Worm (Caenorhabditis elegans) whole organism, L1 larva: Measurements from ENCODE around the gene srz-19.

Experiments
- C04F5.9 ChIP-seq: sonication (generic microtip); optimal IDR thresholded peaks from 2 replicates; lab custom pipeline; 2016; ENCODE audit warnings: missing genetic modification characterization, missing compliant biosample characterization
- C34B4.2 ChIP-seq: sonication (generic microtip); optimal IDR thresholded peaks from 2 replicates; lab custom pipeline; 2017; ENCODE audit warnings: mild to moderate bottlenecking, missing genetic modification characterization, missing compliant biosample characterization
- F16B12.6 ChIP-seq: fragments of 150-350 bp; optimal IDR thresholded peaks from 2 replicates; lab custom pipeline; 2014; ENCODE audit warnings: missing biosample characterization, missing genetic modification characterization
- Y116A8C.19 ChIP-seq: sonication (generic microtip); optimal IDR thresholded peaks from 2 replicates; lab custom pipeline; 2016; ENCODE audit warnings: missing compliant biosample characterization, missing genetic modification characterization, borderline replicate concordance
- aly-2 ChIP-seq: fragments of 150-350 bp; optimal IDR thresholded peaks from 2 replicates; lab custom pipeline; 2014; ENCODE audit warnings: missing biosample characterization, missing genetic modification characterization
- ceh-8 ChIP-seq: fragments of 200-800 bp; sonication (Bioruptor generic); optimal IDR thresholded peaks from 2 replicates; lab custom pipeline; 2018; ENCODE audit warnings: mild to moderate bottlenecking, missing genetic modification characterization, moderate library complexity, missing compliant biosample characterization
- ceh-82 ChIP-seq, 3 experiments: fragments of 150-350 bp in 1 of 3; sonication (generic microtip) in 2 of 3; optimal IDR thresholded peaks; 2 replicates each; lab custom pipeline; 2014 to 2017; ENCODE audit warnings: missing biosample characterization in 3 of 3, missing genetic modification characterization in 3 of 3
- ceh-88 ChIP-seq: fragments of 200-800 bp; sonication (Bioruptor generic); IDR thresholded peaks from 2 replicates; pipeline ENCODE4 v1.3.6; 2022; ENCODE audit warnings: missing genetic modification characterization, missing compliant biosample characterization
- dpl-1 ChIP-seq, 3 experiments: fragments of 150-350 bp in 2 of 3; sonication (generic microtip) in 1 of 3; optimal IDR thresholded peaks; 2 replicates each; lab custom pipeline; 2014 to 2017; ENCODE audit warnings: missing biosample characterization in 3 of 3, missing genetic modification characterization in 3 of 3, missing genetic modification reagents in 3 of 3
- efl-1 ChIP-seq, 4 experiments: fragments of 150-350 bp; optimal IDR thresholded peaks in 3 of 4; peaks in 1 of 4; 1 replicate in 1 of 4; 2 replicates in 3 of 4; lab custom pipeline; 2014; ENCODE audit warnings: missing biosample characterization in 2 of 4, missing genetic modification characterization in 2 of 4, missing genetic modification reagents in 2 of 4
- egl-13 ChIP-seq: sonication (generic microtip); optimal IDR thresholded peaks from 2 replicates; lab custom pipeline; 2016; ENCODE audit warnings: missing genotype, missing genetic modification reagents, missing genetic modification characterization, missing compliant biosample characterization
- elt-2 ChIP-seq: sonication (generic microtip); optimal IDR thresholded peaks from 2 replicates; lab custom pipeline; 2016; ENCODE audit warnings: missing genetic modification characterization, mild to moderate bottlenecking, inconsistent platforms, missing compliant biosample characterization, missing genetic modification reagents
- ets-5 ChIP-seq: fragments of 200-800 bp; sonication (Bioruptor generic); IDR thresholded peaks from 2 replicates; pipeline ENCODE4 v1.3.6; 2022; ENCODE audit warnings: missing genetic modification characterization, missing compliant biosample characterization
- hlh-17 ChIP-seq: fragments of 200-800 bp; sonication (Bioruptor generic); optimal IDR thresholded peaks from 2 replicates; lab custom pipeline; 2018; ENCODE audit warnings: missing genetic modification characterization, mild to moderate bottlenecking, missing compliant biosample characterization, moderate library complexity, borderline replicate concordance
- hlh-4 ChIP-seq: sonication (generic microtip); optimal IDR thresholded peaks from 2 replicates; lab custom pipeline; 2016; ENCODE audit warnings: mild to moderate bottlenecking, missing genetic modification characterization, missing compliant biosample characterization
- isw-1 ChIP-seq: fragments of 200-800 bp; sonication (Bioruptor generic); IDR thresholded peaks from 2 replicates; pipeline ENCODE4 v1.3.6; 2022; ENCODE audit warnings: missing genetic modification characterization, missing compliant biosample characterization
- jun-1 ChIP-seq: fragments of 150-350 bp; optimal IDR thresholded peaks from 2 replicates; lab custom pipeline; 2014; ENCODE audit warnings: missing biosample characterization, missing genetic modification reagents, missing genetic modification characterization
- lin-13 ChIP-seq: fragments of 150-350 bp; optimal IDR thresholded peaks from 2 replicates; lab custom pipeline; 2014; ENCODE audit warnings: missing biosample characterization, missing genetic modification reagents, missing genetic modification characterization
- lin-14 ChIP-seq: fragments of 200-800 bp; sonication (Bioruptor generic); optimal IDR thresholded peaks from 2 replicates; lab custom pipeline; 2018; ENCODE audit warnings: mild to moderate bottlenecking, missing genetic modification characterization, moderate library complexity, missing compliant biosample characterization
- lin-35 ChIP-seq, 2 experiments: fragments of 150-350 bp; optimal IDR thresholded peaks; 2 replicates each; lab custom pipeline; 2014; ENCODE audit warnings: missing biosample characterization in 2 of 2, missing genetic modification characterization in 2 of 2, missing genetic modification reagents in 2 of 2
- mdl-1 ChIP-seq, 2 experiments: fragments of 150-350 bp; optimal IDR thresholded peaks; 2 replicates each; lab custom pipeline; 2014 to 2017; ENCODE audit warnings: missing biosample characterization in 2 of 2, missing genetic modification characterization in 2 of 2, inconsistent platforms in 1 of 2
- nhr-11 ChIP-seq: fragments of 150-350 bp; optimal IDR thresholded peaks from 2 replicates; lab custom pipeline; 2014; ENCODE audit warnings: missing biosample characterization, missing genetic modification characterization
- nhr-12 ChIP-seq: sonication (generic microtip); optimal IDR thresholded peaks from 2 replicates; lab custom pipeline; 2017; ENCODE audit warnings: missing biosample characterization, missing genetic modification characterization
- nhr-20 ChIP-seq: sonication (generic microtip); optimal IDR thresholded peaks from 2 replicates; lab custom pipeline; 2016; ENCODE audit warnings: mild to moderate bottlenecking, missing genetic modification characterization, missing compliant biosample characterization
- nhr-47 ChIP-seq: sonication (generic microtip); optimal IDR thresholded peaks from 2 replicates; lab custom pipeline; 2016; ENCODE audit warnings: mild to moderate bottlenecking, missing genetic modification characterization, moderate library complexity, missing compliant biosample characterization
- nhr-71 ChIP-seq: sonication (generic microtip); optimal IDR thresholded peaks from 2 replicates; lab custom pipeline; 2016; ENCODE audit warnings: mild to moderate bottlenecking, missing genetic modification characterization, moderate library complexity, missing compliant biosample characterization
- skn-1 ChIP-seq: fragments of 150-350 bp; optimal IDR thresholded peaks from 2 replicates; lab custom pipeline; 2014; ENCODE audit warnings: missing biosample characterization, missing genetic modification characterization
- sox-4 ChIP-seq: sonication (generic microtip); optimal IDR thresholded peaks from 2 replicates; lab custom pipeline; 2016; ENCODE audit warnings: missing genetic modification characterization, missing compliant biosample characterization
- sptf-1 ChIP-seq: fragments of 150-350 bp; optimal IDR thresholded peaks from 2 replicates; lab custom pipeline; 2014; ENCODE audit warnings: missing biosample characterization, missing genetic modification characterization
- swsn-7 ChIP-seq: sonication (generic microtip); optimal IDR thresholded peaks from 2 replicates; lab custom pipeline; 2016; ENCODE audit warnings: missing genetic modification characterization, missing compliant biosample characterization
- tbx-2 ChIP-seq: sonication (generic microtip); optimal IDR thresholded peaks from 2 replicates; lab custom pipeline; 2016; ENCODE audit warnings: missing genetic modification characterization, missing compliant biosample characterization
- tlp-1 ChIP-seq: fragments of 150-350 bp; optimal IDR thresholded peaks from 2 replicates; lab custom pipeline; 2014; ENCODE audit warnings: missing biosample characterization, missing genetic modification characterization
- unc-62 ChIP-seq: fragments of 150-350 bp; optimal IDR thresholded peaks from 2 replicates; lab custom pipeline; 2014; ENCODE audit warnings: missing biosample characterization, missing genetic modification reagents, missing genetic modification characterization
- unc-86 ChIP-seq: sonication (generic microtip); optimal IDR thresholded peaks from 2 replicates; lab custom pipeline; 2016; ENCODE audit warnings: missing genetic modification characterization, missing compliant biosample characterization
- unc-98 ChIP-seq: fragments of 200-800 bp; sonication (Bioruptor generic); IDR thresholded peaks from 2 replicates; pipeline ENCODE4 v1.3.6; 2022; ENCODE audit warnings: missing genetic modification characterization, missing compliant biosample characterization
- vab-15 ChIP-seq: sonication (generic microtip); optimal IDR thresholded peaks from 2 replicates; lab custom pipeline; 2017; ENCODE audit warnings: missing genotype, mild to moderate bottlenecking, missing genetic modification characterization, missing compliant biosample characterization
- zag-1 ChIP-seq: fragments of 150-350 bp; optimal IDR thresholded peaks from 2 replicates; lab custom pipeline; 2014; ENCODE audit warnings: missing biosample characterization, missing genetic modification characterization
- zip-4 ChIP-seq: fragments of 200-800 bp; sonication (Bioruptor generic); optimal IDR thresholded peaks from 2 replicates; lab custom pipeline; 2018; ENCODE audit warnings: mild to moderate bottlenecking, missing genetic modification characterization, moderate library complexity, missing compliant biosample characterization
- ztf-4 ChIP-seq: fragments of 150-350 bp; optimal IDR thresholded peaks from 2 replicates; lab custom pipeline; 2014; ENCODE audit warnings: missing biosample characterization, missing genetic modification characterization

The srz-19 gene

DNA sequence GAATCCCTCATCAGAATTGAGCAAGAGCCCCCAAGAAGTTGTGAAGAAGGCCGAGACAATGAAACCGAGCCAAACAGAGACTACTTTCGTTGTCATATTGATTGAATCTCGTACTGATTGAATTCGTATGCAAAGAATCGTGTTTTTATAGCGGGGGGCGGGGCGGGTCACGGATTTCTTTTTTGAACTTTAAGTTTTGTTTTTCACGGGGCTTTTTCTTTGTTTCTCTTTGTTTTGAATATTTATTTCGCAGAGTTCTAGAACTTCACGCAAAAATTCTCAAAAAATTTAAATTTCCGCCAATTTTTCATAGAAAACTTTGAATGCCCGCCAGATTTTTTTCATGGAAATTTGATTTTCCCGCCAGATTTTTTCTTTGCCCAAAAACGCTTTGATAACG is 36.5 kb downstream of the srz-19 start, which contains the start of gene clec-73:
Gene clec-73, minus strand, starts transcription at position 101 of the 400 bp plus-strand sequence.
- TF ChIP-seq sox-4 (tag; lab: Kevin White, UChicago) = no peak
- TF ChIP-seq vab-15 = no peak
- no peak for TF ChIP-seq jun-1 (tag; lab: Kevin White, UChicago)
- TF ChIP-seq C04F5.9 (tag; lab: Kevin White, UChicago) = no peak
- TF ChIP-seq isw-1 (GFP tag; lab: Robert Waterston, UW) = no peak
- no peak for TF ChIP-seq aly-2 (tag; lab: Kevin White, UChicago)
- TF ChIP-seq tbx-2 (tag; lab: Kevin White, UChicago) = no peak
- no peak for TF ChIP-seq efl-1 (optimal IDR thresholded peaks at IDR 0.05; lab: Kevin White, UChicago)
- no peak for TF ChIP-seq efl-1 (GFP tag; optimal IDR thresholded peaks at IDR 0.05 in 1 of 2; lab: Kevin White, UChicago)
- no peak for TF ChIP-seq nhr-47 (tag; lab: Kevin White, UChicago)
- TF ChIP-seq egl-13 = no peak
- TF ChIP-seq ceh-8 (GFP tag; lab: Kevin White, UChicago) = no peak
- no peak for TF ChIP-seq dpl-1 (GFP tag; optimal IDR thresholded peaks at IDR 0.05; lab: Kevin White, UChicago)
- TF ChIP-seq sptf-1 = no peak
- TF ChIP-seq nhr-71 (tag; lab: Kevin White, UChicago) = no peak
- TF ChIP-seq hlh-17 (GFP tag; lab: Kevin White, UChicago) = no peak

ce11 chrIV:3956705-3957104 is 37.1 kb downstream of the srz-19 start, which contains the start of gene clec-74:
Gene clec-74, plus strand, starts transcription at chrIV:3957005.
- TF ChIP-seq dpl-1 (GFP tag; optimal IDR thresholded peaks at IDR 0.05; lab: Kevin White, UChicago) = no peak
- no peak for TF ChIP-seq C04F5.9 (tag; lab: Kevin White, UChicago)
- no peak for TF ChIP-seq ztf-4 (tag; lab: Kevin White, UChicago)
- TF ChIP-seq C34B4.2 = no peak
- TF ChIP-seq nhr-20 (tag; lab: Kevin White, UChicago) = no peak
- no peak for TF ChIP-seq zag-1 (tag; lab: Kevin White, UChicago)
- no peak for TF ChIP-seq elt-2 (tag; lab: Kevin White, UChicago)
- no peak for TF ChIP-seq F16B12.6 (tag; lab: Kevin White, UChicago)
- no peak for TF ChIP-seq nhr-11
- no peak for TF ChIP-seq tlp-1 (tag; lab: Kevin White, UChicago)
- TF ChIP-seq hlh-4 (tag; lab: Kevin White, UChicago) = no peak

ce11 chrIV:3960396-3960795 is 40.8 kb downstream of the srz-19 start, which contains the start of gene clec-75:
Gene clec-75, plus strand, starts transcription at chrIV:3960734.
- no peak for TF ChIP-seq unc-62 (GFP tag; lab: Kevin White, UChicago)
- TF ChIP-seq elt-2 (tag; lab: Kevin White, UChicago) = peak; percentile 70

- TF ChIP-seq Y116A8C.19 (no peak), zip-4 (GFP tag; lab: Kevin White, UChicago) (no peak), tlp-1 (tag; lab: Kevin White, UChicago) (no peak), nhr-12 (tag; lab: Kevin White, UChicago) (no peak), swsn-7 (tag; lab: Kevin White, UChicago) (no peak), skn-1 (tag; lab: Kevin White, UChicago) (no peak), lin-14 (GFP tag; lab: Kevin White, UChicago) (no peak), mdl-1 (tag; optimal IDR thresholded peaks at IDR 0.05; lab: Kevin White, UChicago) (no peak), ceh-88 (GFP tag; lab: Robert Waterston, UW) (no peak), hlh-17 (GFP tag; lab: Kevin White, UChicago) (no peak), ets-5 (GFP tag; lab: Robert Waterston, UW) (no peak), unc-98 (no peak), ceh-82 (tag; optimal IDR thresholded peaks at IDR 0.05; lab: Kevin White, UChicago) (no peak), lin-13 (GFP tag; lab: Kevin White, UChicago) (no peak), vab-15 (no peak), lin-35 (GFP tag; optimal IDR thresholded peaks at IDR 0.05; lab: Kevin White, UChicago) (no peak), unc-86 (no peak)
These were observed 43.0 kb downstream of the srz-19 start, which contains the start of gene Y46C8AM.1 for ce11 chrIV:3962584-3962983. Gene Y46C8AM.1, plus strand, starts transcription at chrIV:3962884.
